Fruit fly (Drosophila melanogaster): ENCODE results near the gene alpha-Est6.
A peak's percentile ranks its signal among the peaks of the same experiment; 100 is the strongest.

Gene alpha-Est6

DNA sequence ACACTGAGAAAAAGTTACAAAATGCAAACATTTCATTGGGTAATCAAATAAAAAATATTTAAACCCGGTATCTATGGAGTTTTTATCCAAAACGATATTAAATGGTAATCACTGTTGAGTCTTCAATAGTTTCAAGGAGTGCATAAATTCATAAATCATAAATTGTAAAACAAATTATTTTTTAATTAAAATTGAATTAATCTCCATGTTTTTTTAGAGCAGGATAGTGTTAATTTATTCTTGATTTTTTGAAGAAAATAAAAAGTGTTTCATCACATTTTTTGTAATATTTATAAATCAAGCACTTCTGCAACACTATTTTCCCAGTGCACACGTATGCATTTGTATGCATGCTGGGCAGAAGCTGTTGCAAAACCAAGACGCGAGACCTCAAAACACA, 37.7 kb downstream of the alpha-Est6 start (continued):
- TF ChIP-seq CG6791 (GFP tag; IDR thresholded peaks at IDR 0.05; ENCODE audit: partially characterized antibody) = no peak
- no peak for TF ChIP-seq CG9876 (GFP tag; optimal IDR thresholded peaks at IDR 0.05)
- TF ChIP-seq CG1792 (GFP tag; optimal IDR thresholded peaks at IDR 0.05) = no peak
- TF ChIP-seq CG12769 (tag; optimal IDR thresholded peaks at IDR 0.05) = no peak
- no peak for TF ChIP-seq CG8944 (GFP tag; optimal IDR thresholded peaks at IDR 0.05)
- no peak for TF ChIP-seq pfk (GFP tag; optimal IDR thresholded peaks at IDR 0.05)
- TF ChIP-seq CG7745 (tag; optimal IDR thresholded peaks at IDR 0.05) = no peak
- no peak for TF ChIP-seq abd-A (tag; optimal IDR thresholded peaks at IDR 0.05)
- no peak for TF ChIP-seq Hand (GFP tag; optimal IDR thresholded peaks at IDR 0.05)
- TF ChIP-seq kni (GFP tag; optimal IDR thresholded peaks at IDR 0.05) = no peak
- no peak for TF ChIP-seq yki (optimal IDR thresholded peaks at IDR 0.05)
- no peak for TF ChIP-seq CG11247 (GFP tag; IDR thresholded peaks at IDR 0.05)
- TF ChIP-seq CG14667 (GFP tag; IDR thresholded peaks at IDR 0.05) = no peak
- TF ChIP-seq luna (GFP tag; optimal IDR thresholded peaks at IDR 0.05) = no peak
- TF ChIP-seq Atf-2 (GFP tag; optimal IDR thresholded peaks at IDR 0.05) = no peak
- TF ChIP-seq CG7928 (GFP tag; optimal IDR thresholded peaks at IDR 0.05) = no peak
- peak; percentile 31 for TF ChIP-seq Chrac-16 (GFP tag; optimal IDR thresholded peaks at IDR 0.05)
- no peak for TF ChIP-seq Nf-YA (GFP tag; IDR thresholded peaks at IDR 0.05)
- TF ChIP-seq CG3847 (GFP tag; IDR thresholded peaks at IDR 0.05) = no peak
- TF ChIP-seq chm (GFP tag; IDR thresholded peaks at IDR 0.05) = no peak
- no peak for TF ChIP-seq slou (GFP tag; optimal IDR thresholded peaks at IDR 0.05)
- no peak for TF ChIP-seq Sry-δ (GFP tag; optimal IDR thresholded peaks at IDR 0.05)
- no peak for TF ChIP-seq CG9609 (GFP tag; optimal IDR thresholded peaks at IDR 0.05)
- TF ChIP-seq nmo (GFP tag; optimal IDR thresholded peaks at IDR 0.05) = peak; percentile 83
- no peak for TF ChIP-seq CG10959 (GFP tag; IDR thresholded peaks at IDR 0.05)
- no peak for TF ChIP-seq CG2875 (GFP tag; optimal IDR thresholded peaks at IDR 0.05)
- TF ChIP-seq Opbp (GFP tag; IDR thresholded peaks at IDR 0.05; ENCODE audit: partially characterized antibody) = no peak
- no peak for TF ChIP-seq CG4854 (GFP tag; optimal IDR thresholded peaks at IDR 0.05)
- no peak for TF ChIP-seq CG13894 (tag; optimal IDR thresholded peaks at IDR 0.05)
- TF ChIP-seq ken (GFP tag; IDR thresholded peaks at IDR 0.05) = no peak
- no peak for TF ChIP-seq CG16779 (GFP tag; IDR thresholded peaks at IDR 0.05)
- no peak for TF ChIP-seq br (optimal IDR thresholded peaks at IDR 0.05)
- TF ChIP-seq Dfd (GFP tag; optimal IDR thresholded peaks at IDR 0.05) = no peak
- TF ChIP-seq CG7839 (tag; optimal IDR thresholded peaks at IDR 0.05) = peak; percentile 74
- TF ChIP-seq lab (GFP tag; optimal IDR thresholded peaks at IDR 0.05) = peak; percentile 4
- no peak for TF ChIP-seq emc (GFP tag; optimal IDR thresholded peaks at IDR 0.05)
- no peak for TF ChIP-seq CkIIα-i1 (GFP tag; IDR thresholded peaks at IDR 0.05)
- no peak for TF ChIP-seq hbn (GFP tag; IDR thresholded peaks at IDR 0.05; ENCODE audit: partially characterized antibody)
- peak; percentile 83 for TF ChIP-seq gem (tag; optimal IDR thresholded peaks at IDR 0.05)
- TF ChIP-seq Dek (tag; optimal IDR thresholded peaks at IDR 0.05) = no peak
- TF ChIP-seq Hr39 (optimal IDR thresholded peaks at IDR 0.05) = no peak
- no peak for TF ChIP-seq CG3838 (GFP tag; optimal IDR thresholded peaks at IDR 0.05)
- TF ChIP-seq CG15601 (tag; optimal IDR thresholded peaks at IDR 0.05) = no peak
- TF ChIP-seq CG11456 (GFP tag; IDR thresholded peaks at IDR 0.05) = no peak
- TF ChIP-seq Ravus (GFP tag; IDR thresholded peaks at IDR 0.05) = no peak
- TF ChIP-seq CG12071 (GFP tag; optimal IDR thresholded peaks at IDR 0.05) = no peak
- TF ChIP-seq usp (GFP tag; optimal IDR thresholded peaks at IDR 0.05) = no peak
- no peak for TF ChIP-seq CG2889 (GFP tag; IDR thresholded peaks at IDR 0.05)
- TF ChIP-seq Max (GFP tag; optimal IDR thresholded peaks at IDR 0.05) = peak; percentile 5
- no peak for TF ChIP-seq pum (GFP tag; optimal IDR thresholded peaks at IDR 0.05)
- peak; percentile 81 for TF ChIP-seq CG13424 (tag; optimal IDR thresholded peaks at IDR 0.05)
- TF ChIP-seq MTF-1 (GFP tag; optimal IDR thresholded peaks at IDR 0.05; ENCODE audit: borderline replicate concordance) = no peak
- TF ChIP-seq h (optimal IDR thresholded peaks at IDR 0.05) = no peak
- TF ChIP-seq CTCF (GFP tag; optimal IDR thresholded peaks at IDR 0.05) = no peak
